Fruit fly (Drosophila melanogaster) whole organism, larva: ENCODE results near the gene Rpn5.

Source experiments
- noc ChIP-seq: fragments of 200-800 bp; sonication (Bioruptor generic); optimal IDR thresholded peaks from 3 replicates; lab custom pipeline; 2019; ENCODE audit warnings: missing biosample characterization, mild to moderate bottlenecking, missing genetic modification characterization, moderate library complexity

The Rpn5 gene

DNA sequence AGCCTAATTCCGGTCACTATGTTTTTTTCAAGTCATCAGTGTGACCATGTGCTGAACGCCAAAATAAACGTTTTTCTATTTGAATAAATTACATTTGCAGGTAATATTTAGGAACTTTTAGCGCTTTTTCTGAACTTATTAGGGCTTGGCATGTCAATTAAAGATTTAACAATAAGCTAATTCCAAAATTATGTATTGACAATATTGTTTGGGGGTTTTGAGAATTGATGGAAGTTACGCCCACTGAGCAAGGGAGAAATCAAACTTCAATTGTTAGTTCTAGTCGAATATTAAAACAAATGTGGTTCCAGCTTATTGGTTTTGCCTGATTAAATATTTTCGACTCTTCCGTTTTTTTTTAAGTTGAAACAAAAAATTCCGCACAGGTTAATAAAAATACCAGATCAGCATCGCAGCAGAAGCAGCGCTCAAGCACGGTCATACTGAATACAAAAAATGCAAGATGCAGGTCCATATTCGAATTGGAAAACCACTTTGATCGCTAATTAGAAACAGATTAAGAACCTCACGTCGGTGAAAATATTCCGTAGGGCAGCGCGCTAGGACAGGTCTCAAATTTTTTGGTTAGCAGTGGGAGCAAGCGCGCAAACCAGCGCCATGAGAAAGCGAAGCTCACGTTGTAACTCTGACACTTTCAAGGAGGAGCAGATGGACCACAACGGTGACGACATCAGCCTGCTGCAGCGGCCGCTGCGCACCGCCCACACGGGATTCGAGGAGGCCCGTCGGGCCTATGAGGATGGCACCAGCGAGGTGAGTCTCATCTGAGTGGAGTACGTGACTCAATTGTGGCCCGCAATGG, 5.2 kb downstream of the Rpn5 start, which contains the start of the genes PSMG1 and CG10979:
Gene PSMG1 (minus strand): TSS at position 51 of the 823 bp plus-strand sequence.
Gene CG10979 (plus strand): TSS at position 439 of the 823 bp plus-strand sequence.
- TF ChIP-seq noc, result no peak

DNA sequence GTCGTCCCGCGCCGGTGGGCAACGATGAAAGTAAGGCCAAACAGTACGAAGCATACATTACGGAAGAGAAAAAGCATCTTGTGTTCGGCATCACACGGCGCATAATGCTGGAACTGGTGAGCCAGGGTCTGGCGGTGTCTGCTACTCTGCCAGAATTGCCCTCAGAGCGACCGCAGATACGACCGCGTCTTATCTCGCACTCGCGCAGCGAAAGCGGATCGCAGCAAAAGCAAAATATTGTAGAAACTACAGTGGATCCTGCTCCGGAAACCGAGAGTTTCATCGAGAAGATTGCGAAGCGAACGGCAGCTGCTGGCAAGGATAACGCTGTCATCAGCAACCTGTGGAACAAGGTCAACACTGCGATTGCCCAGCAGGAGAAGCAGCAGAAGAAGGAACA, 8.4 kb downstream of the Rpn5 start:
- no peak for TF ChIP-seq noc

DNA sequence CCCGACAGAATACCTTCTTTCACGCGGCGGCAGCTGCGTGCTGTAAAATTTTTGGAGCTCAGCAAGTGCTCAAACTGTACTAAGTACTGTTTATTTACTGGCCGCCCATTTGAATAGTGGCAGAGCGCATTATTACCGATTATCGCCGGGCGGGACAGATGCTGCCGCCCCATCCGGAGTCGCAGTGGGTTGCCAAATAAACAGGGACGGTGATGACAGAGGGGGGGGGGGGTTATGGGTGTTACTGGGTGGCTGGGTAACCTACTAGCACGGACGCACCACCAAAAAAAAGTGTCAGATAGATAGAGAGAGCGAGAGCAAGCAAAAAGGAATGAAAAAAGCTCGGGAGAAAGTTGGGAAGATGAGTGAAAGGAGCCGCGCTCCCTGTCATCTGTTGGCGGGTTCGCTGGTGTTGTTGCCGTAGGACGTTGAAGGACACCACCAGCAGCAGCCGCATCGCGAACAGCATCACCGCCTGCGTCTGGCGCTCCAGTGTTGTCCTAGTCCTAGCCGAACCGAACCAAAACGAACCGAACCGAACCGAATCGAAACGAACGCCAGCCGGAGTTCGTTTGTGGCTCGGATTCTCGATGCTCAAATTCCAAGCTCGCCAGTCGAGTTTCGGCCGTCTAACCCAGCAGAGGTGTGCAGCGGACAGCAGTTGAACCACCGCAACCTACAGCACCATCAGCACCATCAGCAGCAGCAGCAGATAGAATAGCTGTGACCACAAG, 12.6 kb downstream of the Rpn5 start, which contains the start of gene CG11000:
Gene CG11000 (plus strand): TSS at position 626 of the 734 bp plus-strand sequence.
- no peak for TF ChIP-seq noc

DNA sequence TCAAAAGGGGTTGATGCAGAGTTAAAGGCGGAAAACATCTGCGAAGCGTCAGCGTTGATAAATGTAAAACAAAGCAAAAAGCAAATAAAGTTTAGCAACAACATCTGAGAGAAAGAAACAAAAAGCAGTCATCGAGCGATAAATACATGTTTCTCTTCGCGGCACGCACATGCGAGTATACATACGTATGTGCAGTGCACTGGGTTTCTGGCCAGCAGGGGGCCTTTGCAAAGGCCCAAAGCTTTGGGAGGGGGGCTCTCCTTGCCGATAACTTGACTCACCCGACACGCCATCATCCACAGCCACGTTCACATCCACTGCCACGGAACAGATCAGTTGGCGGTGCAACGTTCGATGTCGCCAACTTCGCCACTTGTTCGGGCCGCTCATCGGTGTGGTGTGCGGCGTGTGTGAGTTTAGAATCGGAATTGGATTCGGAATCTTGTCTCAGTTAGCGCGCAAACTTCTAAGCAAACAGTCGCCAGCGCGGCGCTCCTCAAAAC, 23.9 kb downstream of the Rpn5 start, which contains the start of gene CG42675:
Gene CG42675 (plus strand): TSS at position 453 of the 503 bp plus-strand sequence.
- no peak for TF ChIP-seq noc

DNA sequence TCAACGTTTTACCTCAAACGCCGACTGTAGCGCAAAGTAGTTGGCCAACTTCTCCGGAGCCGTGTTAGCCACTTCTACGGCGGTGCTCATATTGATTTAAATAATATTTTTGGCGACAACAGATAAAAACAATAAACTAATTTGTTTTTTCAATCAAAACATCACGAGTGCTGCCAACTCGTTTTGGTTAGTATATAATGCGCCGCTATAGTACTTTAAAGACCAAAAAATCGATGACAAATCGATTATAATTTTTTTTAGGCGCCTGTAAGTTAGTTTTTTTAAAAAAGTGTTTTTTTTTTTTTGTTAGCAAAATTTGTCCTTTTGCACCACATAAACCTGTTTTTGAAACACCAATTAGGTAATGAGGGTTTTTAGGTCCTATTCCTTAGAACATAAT, 31.9 kb downstream of the Rpn5 start, which contains the start of gene Hpr1:
Gene Hpr1 (minus strand): TSS at position 198 of the 400 bp plus-strand sequence.
- TF ChIP-seq noc, result no peak

DNA sequence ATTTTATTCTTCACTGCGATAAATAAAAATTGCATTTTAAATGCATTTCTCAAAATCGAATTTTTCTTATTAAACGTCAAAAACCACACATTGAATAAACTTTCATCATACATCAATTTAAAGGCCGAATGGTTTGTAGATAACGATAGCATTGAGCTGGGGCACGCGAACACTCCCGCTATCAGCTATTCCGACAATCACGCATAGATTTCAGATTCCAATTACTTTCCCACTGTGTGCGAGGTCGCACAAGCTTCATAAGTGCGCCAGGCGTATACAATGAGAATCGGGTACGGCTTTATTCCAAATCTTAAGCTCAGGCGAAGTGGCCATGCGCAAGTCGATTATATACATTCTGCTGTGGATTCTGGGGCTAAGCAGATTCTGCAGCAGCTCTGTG, 32.5 kb downstream of the Rpn5 start, which contains the start of gene CG46303:
Gene CG46303 (plus strand): TSS at position 223 of the 400 bp plus-strand sequence.
- TF ChIP-seq noc, result peak; percentile 56

DNA sequence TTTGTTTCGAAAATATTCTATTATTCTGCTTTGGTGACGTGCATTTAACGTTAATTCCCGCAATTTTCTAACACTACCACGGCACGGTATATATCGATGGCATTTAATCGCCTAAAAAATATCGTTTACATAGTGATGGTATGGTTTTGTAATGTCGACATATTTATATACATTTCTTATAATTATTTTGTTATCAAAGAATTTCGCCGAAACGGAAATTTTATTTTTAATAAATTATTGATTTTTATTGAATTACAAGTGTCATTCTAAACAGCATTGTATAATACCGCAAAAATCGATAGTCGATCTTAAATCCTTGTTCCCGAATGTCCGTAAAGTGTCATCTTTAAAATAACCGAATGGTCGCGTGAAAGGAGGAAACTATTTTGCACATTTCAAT, 35.2 kb downstream of the Rpn5 start, which contains the start of the genes Sec20 and dgrn:
Gene Sec20 (minus strand): TSS at position 77 of the 400 bp plus-strand sequence.
Gene dgrn (plus strand): TSS at position 160 of the 400 bp plus-strand sequence.
- TF ChIP-seq noc, result peak; percentile 53

DNA sequence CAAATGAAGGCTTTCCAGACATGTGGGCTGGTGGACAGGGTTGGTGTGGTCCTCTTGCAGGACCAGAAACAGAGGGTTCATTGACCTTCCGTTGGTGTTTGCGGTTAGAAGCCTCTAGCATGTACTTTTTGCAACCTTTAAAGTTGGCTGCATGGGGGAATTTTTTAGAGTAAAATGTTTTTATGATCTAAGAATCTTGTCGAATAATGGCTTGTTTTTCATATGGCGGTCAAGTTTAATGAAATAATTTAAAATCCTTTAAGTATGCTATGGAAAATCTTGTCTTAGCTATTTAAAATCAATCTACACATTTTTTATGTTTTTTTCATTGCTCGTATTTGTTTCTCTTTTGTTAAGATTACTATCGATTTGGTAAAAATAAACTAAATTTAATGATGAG, 40.5 kb downstream of the Rpn5 start, which contains the start of gene glob3:
Gene glob3 (plus strand): TSS at position 301 of the 400 bp plus-strand sequence.
- no peak for TF ChIP-seq noc

DNA sequence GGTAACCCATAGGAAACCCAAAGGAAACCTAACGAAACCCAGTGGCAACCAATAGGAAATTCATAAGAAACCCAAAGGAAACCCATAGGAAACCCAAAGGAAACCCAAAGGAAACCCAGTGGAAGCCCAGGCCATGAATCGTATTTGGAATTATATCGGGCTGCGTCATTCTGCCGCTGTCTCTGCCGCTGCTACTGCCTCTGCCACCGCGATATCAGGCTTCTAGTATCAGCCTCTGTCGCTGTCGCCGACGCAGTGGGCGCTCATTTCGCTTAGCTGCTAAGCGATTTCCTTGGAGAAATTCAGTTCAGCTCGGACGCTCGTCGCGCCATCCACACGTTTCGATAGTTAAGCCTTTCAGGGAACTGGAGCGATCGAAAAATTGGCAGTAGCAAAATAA, 42.0 kb downstream of the Rpn5 start, which contains the start of gene CG1208:
Gene CG1208 (plus strand): TSS at position 301 of the 400 bp plus-strand sequence.
- no peak for TF ChIP-seq noc

DNA sequence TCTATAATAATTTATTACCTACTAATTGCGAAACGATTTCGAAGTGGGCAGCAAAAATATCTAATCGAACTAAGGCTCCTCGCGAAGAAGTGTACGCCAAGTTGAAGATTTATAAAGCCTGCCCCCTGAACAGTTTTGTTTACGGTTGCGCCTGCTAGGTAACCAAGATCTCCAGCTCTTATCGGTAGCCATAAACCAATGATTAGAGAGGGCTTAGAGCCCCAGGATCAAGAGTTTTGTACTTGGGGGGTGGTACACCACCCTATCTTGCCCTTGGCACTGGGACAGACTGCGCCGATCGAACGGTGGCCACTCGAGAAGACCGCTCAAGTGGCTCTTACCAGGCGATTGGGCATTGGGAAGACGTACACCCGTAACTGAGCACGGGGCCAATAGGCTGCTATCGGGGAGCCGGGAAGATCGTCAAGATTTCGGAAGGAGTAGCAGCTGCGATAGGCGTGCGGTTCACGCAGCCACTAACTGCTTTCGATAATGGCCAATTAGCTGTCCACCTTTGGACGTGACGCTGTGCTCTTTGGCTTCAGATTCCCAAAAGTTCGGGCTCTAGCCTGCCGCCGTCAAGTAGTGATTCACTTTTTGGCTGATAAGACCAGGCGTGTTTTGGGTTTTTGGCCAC, 43.2 kb downstream of the Rpn5 start:
- peak; percentile 82 for TF ChIP-seq noc

DNA sequence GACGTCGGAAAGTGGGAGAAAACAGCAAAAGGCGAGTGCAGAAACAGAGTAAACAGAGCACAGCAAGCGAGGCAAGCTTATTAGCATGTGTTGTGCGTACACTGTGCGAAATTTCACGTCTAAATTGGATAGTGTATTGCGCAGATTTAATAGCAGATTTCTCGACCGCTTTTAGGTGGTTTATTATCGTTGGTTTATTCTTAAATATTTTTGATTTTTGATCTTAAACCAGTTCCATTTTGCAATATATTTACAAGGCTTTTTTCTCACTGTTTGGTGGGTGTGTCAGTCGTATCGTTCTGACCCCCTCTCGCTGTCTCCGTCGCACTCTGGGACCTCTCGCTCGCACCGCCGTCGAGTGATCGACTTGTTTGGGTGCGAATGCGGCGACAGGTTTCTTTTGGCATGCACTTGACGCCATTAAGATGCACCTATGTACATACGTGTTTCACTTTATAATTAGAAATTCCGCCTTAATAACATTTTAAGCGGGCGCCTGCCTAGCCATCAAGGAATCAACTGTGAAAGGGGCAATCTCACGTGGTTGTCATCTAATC, 44.7 kb downstream of the Rpn5 start:
- no peak for TF ChIP-seq noc

DNA sequence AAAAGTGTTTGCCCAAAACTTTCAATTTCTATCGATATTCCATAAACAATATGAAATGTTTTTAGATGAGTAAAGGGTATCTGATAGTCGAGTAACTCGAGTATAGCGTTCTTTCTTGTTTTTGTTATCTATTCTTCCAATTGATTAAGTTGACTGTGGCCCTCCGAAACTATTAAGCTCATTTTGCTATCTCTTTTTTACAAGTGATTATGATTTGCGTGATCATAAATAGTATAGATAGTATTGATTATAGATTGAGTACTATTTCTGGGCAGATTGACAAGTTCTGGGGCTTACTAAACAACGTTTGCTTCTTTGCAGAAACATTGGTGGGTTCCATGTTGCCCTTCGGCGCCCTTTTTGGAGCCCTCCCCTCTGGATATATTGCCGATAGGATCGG, 47.2 kb downstream of the Rpn5 start:
- TF ChIP-seq noc, result no peak

DNA sequence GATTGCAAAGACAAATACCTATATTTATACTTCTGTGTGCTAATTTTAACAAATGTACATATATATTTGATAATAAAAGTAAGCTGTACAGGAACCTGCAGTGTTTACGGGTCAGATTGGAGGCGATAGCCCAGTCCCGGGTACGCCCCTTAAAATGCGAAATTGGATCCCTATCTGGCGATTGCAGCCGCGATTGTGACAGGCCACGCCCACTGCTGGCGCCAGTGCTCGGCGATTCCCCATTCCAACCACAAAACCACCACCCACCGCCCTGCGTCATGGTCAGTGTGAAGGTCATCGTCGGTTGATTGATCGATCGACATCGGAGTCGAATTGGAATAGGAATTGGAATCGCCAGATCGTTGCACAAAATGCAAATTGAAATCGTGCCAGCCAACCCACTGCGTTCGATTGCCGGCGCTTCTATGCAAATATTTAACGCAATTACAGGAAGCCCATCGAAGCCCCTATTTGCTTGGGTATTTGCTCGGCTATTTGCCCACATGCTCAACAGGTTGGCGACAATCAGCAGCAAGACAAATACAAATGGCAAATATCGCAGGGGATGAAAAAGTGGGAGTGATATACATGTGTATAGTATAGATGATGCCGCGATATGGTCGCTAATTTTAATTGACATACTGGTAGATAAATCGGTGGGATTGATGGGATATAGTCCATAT, 49.5 kb downstream of the Rpn5 start:
- TF ChIP-seq noc, result no peak

DNA sequence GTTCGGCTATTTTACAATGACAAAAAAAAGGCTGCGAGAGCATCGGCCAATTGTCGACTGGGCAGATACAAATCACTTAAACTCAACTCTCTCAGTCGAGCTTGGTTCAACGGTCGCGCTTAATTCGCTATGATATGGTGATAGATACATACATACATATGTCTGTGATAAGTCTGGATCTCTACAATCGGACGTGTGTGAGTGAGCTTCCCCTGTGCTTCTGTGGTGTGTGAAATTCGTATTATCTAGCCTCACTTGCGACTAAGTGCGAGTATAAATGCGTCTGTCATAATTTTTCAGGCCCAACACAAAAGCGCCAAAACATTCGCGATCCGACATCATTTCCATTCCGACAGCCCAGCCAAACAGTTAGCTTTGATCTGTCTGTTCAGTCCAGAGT, 51.6 kb downstream of the Rpn5 start, which contains the start of gene CG1213:
Gene CG1213 (plus strand): TSS at position 301 of the 400 bp plus-strand sequence.
- no peak for TF ChIP-seq noc
